Worm (Caenorhabditis elegans) whole organism, L4/young adult: ENCODE measurements around the gene spp-12.

ENCODE experiments used
- W03F9.2 ChIP-seq: fragments of 150-350 bp; optimal IDR thresholded peaks from 2 replicates; lab custom pipeline; 2014; ENCODE audit warnings: missing biosample characterization, missing genetic modification characterization
- dao-5 ChIP-seq: sonication (generic microtip); optimal IDR thresholded peaks from 2 replicates; lab custom pipeline; 2016; ENCODE audit warnings: missing genotype, missing genetic modification characterization, moderate library complexity, missing compliant biosample characterization
- him-1 ChIP-seq: sonication (generic microtip); optimal IDR thresholded peaks from 2 replicates; lab custom pipeline; 2016; ENCODE audit warnings: missing genotype, missing genetic modification reagents, missing genetic modification characterization, missing compliant biosample characterization

The spp-12 gene

ce11 chrV:13931952-13932351 lies 42.3 kb downstream of the spp-12 start:
- no peak for TF ChIP-seq him-1
- no peak for TF ChIP-seq W03F9.2 (tag; lab: Kevin White, UChicago)

DNA sequence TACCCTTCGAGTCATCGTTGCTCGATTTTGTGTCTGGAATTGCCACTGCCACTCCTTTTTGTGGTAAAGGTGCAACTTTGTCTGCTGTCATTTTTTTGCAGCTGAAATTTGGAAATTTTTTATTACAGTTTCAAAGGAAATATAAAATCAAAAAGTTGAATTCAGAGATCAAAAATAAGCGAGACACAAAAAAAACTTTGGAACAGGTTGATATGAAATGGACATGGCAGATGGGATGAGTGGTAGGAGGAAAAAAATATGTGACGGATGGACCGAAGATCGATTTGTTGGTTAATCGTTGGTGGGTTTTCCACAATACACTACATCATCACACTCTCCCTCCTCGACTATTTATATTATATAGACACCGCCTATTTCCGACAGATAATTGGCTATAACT lies 44.9 kb downstream of the spp-12 start, which contains the start of gene R10D12.1:
R10D12.1 (minus strand) TSS at position 101 of the 400 bp plus-strand sequence.
- TF ChIP-seq W03F9.2 (tag; lab: Kevin White, UChicago) (no peak), him-1 (no peak)

DNA sequence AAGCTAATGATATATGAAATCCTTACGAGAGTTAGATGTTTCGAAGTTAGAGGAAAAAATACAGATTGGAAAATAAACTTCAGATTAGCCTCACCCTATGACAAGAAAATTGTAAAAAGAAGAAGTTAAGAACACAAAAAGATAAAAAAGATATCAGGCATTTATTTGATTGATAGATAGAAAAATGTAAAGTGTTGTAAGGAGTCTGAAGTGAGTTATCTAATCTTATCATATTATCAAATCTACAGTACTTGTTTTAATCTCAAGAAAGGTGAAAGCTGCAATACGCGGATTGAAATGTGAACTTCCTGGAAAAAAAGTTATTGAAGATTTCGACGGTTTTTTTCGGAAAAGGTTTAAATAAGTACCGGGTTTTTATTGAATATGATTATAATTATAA lies 45.8 kb downstream of the spp-12 start:
- TF ChIP-seq him-1 (no peak), W03F9.2 (tag; lab: Kevin White, UChicago) (no peak), dao-5 (tag; lab: Kevin White, UChicago) (no peak)

DNA sequence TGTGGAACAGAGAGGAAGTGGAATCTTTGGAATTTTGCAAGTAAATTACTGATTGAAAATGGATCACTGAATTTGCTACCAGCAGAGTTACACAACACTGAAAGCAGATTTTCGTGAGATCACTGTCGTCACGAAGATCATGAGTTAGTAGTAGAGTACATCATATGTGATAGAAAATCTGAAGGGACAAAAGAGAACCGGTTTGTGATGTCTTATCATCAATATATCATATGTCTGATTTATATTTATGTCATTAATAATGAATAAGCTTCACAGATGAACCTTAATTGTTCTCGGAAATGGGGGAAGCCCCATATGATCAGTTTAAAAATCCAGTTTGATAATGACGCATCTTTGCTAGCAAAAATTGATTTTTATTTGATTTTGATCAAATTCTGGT lies 46.4 kb downstream of the spp-12 start:
- TF ChIP-seq him-1 (no peak), dao-5 (tag; lab: Kevin White, UChicago) (no peak), W03F9.2 (tag; lab: Kevin White, UChicago) (no peak)

DNA sequence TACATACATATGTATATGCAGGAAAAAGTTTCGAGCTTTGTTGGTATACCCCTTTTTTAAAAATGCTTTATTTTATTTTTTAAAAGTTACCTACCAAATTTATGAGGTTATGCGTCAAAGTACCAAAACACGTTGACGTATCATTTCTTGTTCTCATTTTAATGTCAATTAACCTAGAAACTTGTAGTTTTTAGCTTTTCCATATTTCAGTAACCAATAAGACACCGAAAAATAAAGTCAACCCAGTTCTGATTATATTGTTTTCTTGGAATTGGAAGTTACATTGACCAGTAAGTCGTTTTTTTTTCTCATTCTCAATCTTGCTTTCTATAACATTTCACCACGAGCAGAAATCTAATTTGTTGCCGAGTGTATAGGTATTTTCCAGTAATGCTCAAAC lies 47.2 kb downstream of the spp-12 start, which contains the start of gene srw-145:
srw-145 (plus strand) TSS at position 301 of the 400 bp plus-strand sequence.
- TF ChIP-seq W03F9.2 (tag; lab: Kevin White, UChicago) (no peak), him-1 (no peak), dao-5 (tag; lab: Kevin White, UChicago) (no peak)
